Fruit fly (Drosophila melanogaster) whole organism, embryonic: ENCODE measurements around the gene Npc2f.

Experiments
- Abd-B ChIP-seq: fragments of 200-800 bp; sonication (Bioruptor generic); optimal IDR thresholded peaks from 2 replicates; lab custom pipeline; 2018; ENCODE audit warnings: missing biosample characterization, mild to moderate bottlenecking, missing genetic modification characterization, moderate library complexity
- Atf3 ChIP-seq: fragments of 200-800 bp; sonication (Bioruptor generic); optimal IDR thresholded peaks from 3 replicates; lab custom pipeline; 2016; ENCODE audit warnings: missing biosample characterization, missing genetic modification characterization
- C15 ChIP-seq: fragments of 200-800 bp; sonication (Bioruptor generic); IDR thresholded peaks from 3 replicates; pipeline ENCODE4 v1.3.6; 2022; ENCODE audit warnings: missing biosample characterization, missing genetic modification characterization
- CG1024 ChIP-seq: fragments of 200-800 bp; sonication (Bioruptor generic); IDR thresholded peaks from 2 replicates; pipeline ENCODE4 v1.3.6; 2022; ENCODE audit warnings: missing biosample characterization, missing genetic modification characterization
- CG12236 ChIP-seq: fragments of 200-800 bp; sonication (Bioruptor generic); optimal IDR thresholded peaks from 2 replicates; lab custom pipeline; 2016; ENCODE audit warnings: missing biosample characterization, missing genetic modification characterization
- CG1233 ChIP-seq: fragments of 200-800 bp; sonication (Bioruptor generic); optimal IDR thresholded peaks from 4 replicates; lab custom pipeline; 2018; ENCODE audit warnings: missing biosample characterization, mild to moderate bottlenecking, missing genetic modification characterization
- CG17186 ChIP-seq: fragments of 200-800 bp; sonication (Bioruptor generic); optimal IDR thresholded peaks from 3 replicates; lab custom pipeline; 2017; ENCODE audit warnings: missing biosample characterization, missing genetic modification reagents, missing genetic modification characterization
- CG17328 ChIP-seq: fragments of 200-800 bp; sonication (Bioruptor generic); IDR thresholded peaks from 2 replicates; pipeline ENCODE4 v1.3.6; 2022; ENCODE audit warnings: missing biosample characterization, missing genetic modification characterization
- CG17568 ChIP-seq: fragments of 200-800 bp; sonication (Bioruptor generic); optimal IDR thresholded peaks from 2 replicates; lab custom pipeline; 2018; ENCODE audit warnings: missing biosample characterization, mild to moderate bottlenecking, missing genetic modification characterization, moderate library complexity
- CG17802 ChIP-seq: fragments of 200-800 bp; sonication (Bioruptor generic); optimal IDR thresholded peaks from 2 replicates; lab custom pipeline; 2018; ENCODE audit warnings: missing biosample characterization, mild to moderate bottlenecking, missing genetic modification characterization, moderate library complexity
- CG18764 ChIP-seq: fragments of 200-800 bp; sonication (Bioruptor generic); optimal IDR thresholded peaks from 3 replicates; lab custom pipeline; 2016; ENCODE audit warnings: missing biosample characterization, missing genetic modification characterization
- CG4282 ChIP-seq: fragments of 200-800 bp; sonication (Bioruptor generic); optimal IDR thresholded peaks from 2 replicates; lab custom pipeline; 2016; ENCODE audit warnings: missing biosample characterization, missing genetic modification characterization
- CG4617 ChIP-seq: fragments of 200-800 bp; sonication (Bioruptor generic); optimal IDR thresholded peaks from 3 replicates; lab custom pipeline; 2016; ENCODE audit warnings: missing biosample characterization, missing genetic modification characterization, borderline replicate concordance
- CG4854 ChIP-seq: fragments of 200-800 bp; sonication (Bioruptor generic); optimal IDR thresholded peaks from 2 replicates; lab custom pipeline; 2016; ENCODE audit warnings: missing biosample characterization, missing genetic modification characterization, inconsistent platforms
- CG5953 ChIP-seq: fragments of 200-800 bp; sonication (Bioruptor generic); IDR thresholded peaks from 2 replicates; pipeline ENCODE4 v1.3.6; 2022; ENCODE audit warnings: missing biosample characterization, missing genetic modification characterization
- CG6254 ChIP-seq: fragments of 200-800 bp; sonication (Bioruptor generic); optimal IDR thresholded peaks from 3 replicates; lab custom pipeline; 2017; ENCODE audit warnings: mild to moderate bottlenecking, missing biosample characterization, missing genetic modification reagents, missing genetic modification characterization
- CG6272 ChIP-seq: fragments of 200-800 bp; sonication (Bioruptor generic); IDR thresholded peaks from 2 replicates; pipeline ENCODE4 v1.3.6; 2022; ENCODE audit warnings: missing biosample characterization, missing genetic modification characterization
- CG7987 ChIP-seq: fragments of 200-800 bp; sonication (Bioruptor generic); optimal IDR thresholded peaks from 2 replicates; lab custom pipeline; 2018; ENCODE audit warnings: missing biosample characterization, mild to moderate bottlenecking, missing genetic modification characterization, moderate library complexity
- Gsc ChIP-seq: fragments of 200-800 bp; sonication (Bioruptor generic); IDR thresholded peaks from 2 replicates; pipeline ENCODE4 v1.3.6; 2022; ENCODE audit warnings: missing biosample characterization, missing genetic modification characterization
- H2.0 ChIP-seq: fragments of 200-800 bp; sonication (Bioruptor generic); IDR thresholded peaks from 2 replicates; pipeline ENCODE4 v1.3.6; 2022; ENCODE audit warnings: missing biosample characterization, missing genetic modification characterization
- Hr51 ChIP-seq, 2 experiments: fragments of 200-800 bp; sonication (Bioruptor generic); optimal IDR thresholded peaks; 2 replicates in 1 of 2; 3 replicates in 1 of 2; lab custom pipeline; 2016 to 2018; ENCODE audit warnings: missing biosample characterization in 2 of 2, missing genetic modification characterization in 2 of 2, mild to moderate bottlenecking in 1 of 2, moderate library complexity in 1 of 2
- MBD-R2 ChIP-seq: fragments of 200-800 bp; sonication (Bioruptor generic); IDR thresholded peaks from 2 replicates; pipeline ENCODE4 v1.3.6; 2022; ENCODE audit warnings: missing biosample characterization, missing genetic modification characterization
- Meics ChIP-seq: fragments of 200-800 bp; sonication (Bioruptor generic); optimal IDR thresholded peaks from 2 replicates; lab custom pipeline; 2017; ENCODE audit warnings: missing biosample characterization, mild to moderate bottlenecking, missing genetic modification characterization
- NC2α ChIP-seq: fragments of 200-800 bp; sonication (Bioruptor generic); optimal IDR thresholded peaks from 2 replicates; lab custom pipeline; 2016; ENCODE audit warnings: missing biosample characterization, missing genetic modification characterization
- Sox100B ChIP-seq: fragments of 200-800 bp; sonication (Bioruptor generic); optimal IDR thresholded peaks from 3 replicates; lab custom pipeline; 2018; ENCODE audit warnings: missing biosample characterization, mild to moderate bottlenecking, missing genetic modification characterization
- Spps ChIP-seq: fragments of 200-800 bp; sonication (Bioruptor generic); optimal IDR thresholded peaks from 2 replicates; lab custom pipeline; 2018; ENCODE audit warnings: missing biosample characterization, mild to moderate bottlenecking, missing genetic modification characterization
- Stat92E ChIP-seq, 3 experiments: fragments of >200 bp in 2 of 3; fragments of 200-800 bp in 1 of 3; sonication (Bioruptor generic) in 1 of 3; optimal IDR thresholded peaks; 2 replicates each; lab custom pipeline; 2017 to 2019; ENCODE audit warnings: missing biosample characterization in 3 of 3, missing genetic modification characterization in 3 of 3, mild to moderate bottlenecking in 1 of 3, moderate library complexity in 1 of 3
- abd-A ChIP-seq: fragments of 200-800 bp; sonication (Bioruptor generic); optimal IDR thresholded peaks from 3 replicates; lab custom pipeline; 2019; ENCODE audit warnings: missing biosample characterization, mild to moderate bottlenecking, missing genetic modification characterization, moderate library complexity
- ac ChIP-seq: fragments of 200-800 bp; sonication (Bioruptor generic); optimal IDR thresholded peaks from 3 replicates; lab custom pipeline; 2017; ENCODE audit warnings: missing biosample characterization, mild to moderate bottlenecking, missing genetic modification characterization
- bigmax ChIP-seq: fragments of 200-800 bp; sonication (Bioruptor generic); optimal IDR thresholded peaks from 2 replicates; lab custom pipeline; 2018; ENCODE audit warnings: missing biosample characterization, mild to moderate bottlenecking, missing genetic modification characterization
- bsh ChIP-seq, 2 experiments: fragments of 200-800 bp; sonication (Bioruptor generic); optimal IDR thresholded peaks; 2 replicates each; lab custom pipeline; 2017 to 2018; ENCODE audit warnings: mild to moderate bottlenecking in 2 of 2, missing biosample characterization in 2 of 2, missing genetic modification characterization in 2 of 2, moderate library complexity in 1 of 2
- cato ChIP-seq: fragments of 200-800 bp; sonication (Bioruptor generic); optimal IDR thresholded peaks from 2 replicates; lab custom pipeline; 2016; ENCODE audit warnings: missing biosample characterization, missing genetic modification characterization, borderline replicate concordance
- dan ChIP-seq: fragments of 200-800 bp; sonication (Bioruptor generic); IDR thresholded peaks from 2 replicates; pipeline ENCODE4 v1.3.6; 2022; ENCODE audit warnings: missing biosample characterization, missing genetic modification characterization
- dysf ChIP-seq: fragments of 200-800 bp; sonication (Bioruptor generic); IDR thresholded peaks from 3 replicates; pipeline ENCODE4 v1.3.6; 2022; ENCODE audit warnings: missing biosample characterization, missing genetic modification characterization
- gfzf ChIP-seq: fragments of 200-800 bp; sonication (Bioruptor generic); optimal IDR thresholded peaks from 2 replicates; lab custom pipeline; 2016; ENCODE audit warnings: missing biosample characterization, mild to moderate bottlenecking, missing genetic modification characterization, moderate library complexity
- hb ChIP-seq: fragments of 200-800 bp; sonication (Bioruptor generic); IDR thresholded peaks from 3 replicates; pipeline ENCODE4 v1.3.6; 2022; ENCODE audit warnings: missing biosample characterization, missing genetic modification characterization; ENCODE audit not compliant: partially characterized antibody
- insv ChIP-seq, 2 experiments: fragments of 200-800 bp; sonication (Bioruptor generic); optimal IDR thresholded peaks; 3 replicates each; lab custom pipeline; 2016 to 2018; ENCODE audit warnings: missing biosample characterization in 2 of 2, missing genetic modification characterization in 2 of 2
- jigr1 ChIP-seq: fragments of 200-800 bp; sonication (Bioruptor generic); IDR thresholded peaks from 3 replicates; pipeline ENCODE4 v1.3.6; 2022; ENCODE audit warnings: missing biosample characterization, missing genetic modification characterization
- kni ChIP-seq: fragments of 200-800 bp; sonication (Bioruptor generic); optimal IDR thresholded peaks from 3 replicates; lab custom pipeline; 2017; ENCODE audit warnings: mild to moderate bottlenecking, missing biosample characterization, missing genetic modification reagents, missing genetic modification characterization
- lilli ChIP-seq: fragments of 200-800 bp; sonication (Bioruptor generic); optimal IDR thresholded peaks from 3 replicates; lab custom pipeline; 2016; ENCODE audit warnings: missing biosample characterization, missing genetic modification characterization
- nerfin-1 ChIP-seq: fragments of 200-800 bp; sonication (Bioruptor generic); optimal IDR thresholded peaks from 3 replicates; lab custom pipeline; 2019; ENCODE audit warnings: missing biosample characterization, mild to moderate bottlenecking, missing genetic modification characterization, moderate library complexity
- oc ChIP-seq: fragments of 200-800 bp; sonication (Bioruptor generic); optimal IDR thresholded peaks from 2 replicates; lab custom pipeline; 2018; ENCODE audit warnings: missing biosample characterization, mild to moderate bottlenecking, missing genetic modification characterization, moderate library complexity
- org-1 ChIP-seq: fragments of 200-800 bp; sonication (Bioruptor generic); optimal IDR thresholded peaks from 2 replicates; lab custom pipeline; 2017; ENCODE audit warnings: missing biosample characterization, missing genetic modification characterization
- pan ChIP-seq, 4 experiments: fragments of >200 bp in 3 of 4; fragments of 200-800 bp in 1 of 4; sonication (Bioruptor generic) in 1 of 4; optimal IDR thresholded peaks in 3 of 4; IDR thresholded peaks in 1 of 4; 2 replicates each; pipeline versions ENCODE4 v1.3.6 to Lab custom; 2017 to 2022; ENCODE audit warnings: missing biosample characterization in 2 of 4, missing genetic modification characterization in 2 of 4, mixed read lengths in 1 of 4
- pb ChIP-seq: fragments of 200-800 bp; sonication (Bioruptor generic); optimal IDR thresholded peaks from 3 replicates; lab custom pipeline; 2016; ENCODE audit warnings: missing biosample characterization, missing genetic modification characterization
- pnt ChIP-seq: fragments of 200-800 bp; sonication (Bioruptor generic); optimal IDR thresholded peaks from 3 replicates; lab custom pipeline; 2016; ENCODE audit warnings: missing biosample characterization, missing genetic modification characterization
- ranshi ChIP-seq: fragments of 200-800 bp; sonication (Bioruptor generic); IDR thresholded peaks from 2 replicates; pipeline ENCODE4 v1.3.6; 2022; ENCODE audit warnings: missing biosample characterization, missing genetic modification characterization
- sens-2 ChIP-seq: fragments of 200-800 bp; sonication (Bioruptor generic); IDR thresholded peaks from 2 replicates; pipeline ENCODE4 v1.3.6; 2022; ENCODE audit warnings: missing biosample characterization, missing genetic modification characterization
- sna ChIP-seq: fragments of 200-800 bp; sonication (Bioruptor generic); IDR thresholded peaks from 2 replicates; pipeline ENCODE4 v1.3.6; 2022; ENCODE audit warnings: missing biosample characterization, missing genetic modification characterization; ENCODE audit not compliant: partially characterized antibody
- wdn ChIP-seq: fragments of 200-800 bp; sonication (Bioruptor generic); IDR thresholded peaks from 2 replicates; pipeline ENCODE4 v1.3.6; 2022; ENCODE audit warnings: missing biosample characterization, missing genetic modification characterization

Gene Npc2f

dm6 chr3R:24169362-24169761 lies 31.7 kb downstream of the Npc2f start, which contains the start of gene CG5510 (continued):
- TF ChIP-seq pb (GFP tag; lab: Kevin White, UChicago) (no peak), sens-2 (GFP tag; lab: Robert Waterston, UW) (no peak), cato (no peak), CG12236 (no peak), hb (peak; percentile 96), ranshi (GFP tag; lab: Robert Waterston, UW) (peak; percentile 55; the same call in 1 of the 2 replicates), CG6254 (no peak), Sox100B (GFP tag; lab: Kevin White, UChicago) (no peak), CG6272 (GFP tag; lab: Robert Waterston, UW) (peak; percentile 32; the same call in 1 of the 2 replicates), CG4282 (GFP tag; lab: Kevin White, UChicago) (no peak), Abd-B (no peak), Atf3 (GFP tag; lab: Kevin White, UChicago) (peak; percentile 9), oc (tag; lab: Kevin White, UChicago) (peak; percentile 10), kni (no peak), NC2α (GFP tag; lab: Kevin White, UChicago) (no peak), sna (peak; percentile 99), CG4854 (GFP tag; lab: Kevin White, UChicago) (peak; percentile 40), org-1 (GFP tag; lab: Kevin White, UChicago) (no peak), dysf (peak; percentile 25; the same call in 1 of the 3 replicates), ac (GFP tag; lab: Kevin White, UChicago) (no peak), CG4617 (GFP tag; lab: Kevin White, UChicago) (peak; percentile 72), CG7987 (GFP tag; lab: Kevin White, UChicago) (peak; percentile 48), CG17802 (no peak), abd-A (tag; lab: Kevin White, UChicago) (no peak), Hr51 (GFP tag; optimal IDR thresholded peaks at IDR 0.05; lab: Kevin White, UChicago) (peak in 1 of 2 experiments; percentile 56), H2.0 (GFP tag; lab: Robert Waterston, UW) (no peak), CG17328 (GFP tag; lab: Robert Waterston, UW) (no peak), wdn (GFP tag; lab: Robert Waterston, UW) (no peak), MBD-R2 (peak; percentile 98), bsh (GFP tag; optimal IDR thresholded peaks at IDR 0.05; lab: Kevin White, UChicago) (peak in 1 of 2 experiments; percentile 45), Meics (peak; percentile 21), dan (GFP tag; lab: Robert Waterston, UW) (no peak), bigmax (GFP tag; lab: Kevin White, UChicago) (no peak), insv (GFP tag; optimal IDR thresholded peaks at IDR 0.05; lab: Kevin White, UChicago) (no peak), CG1024 (no peak), CG17568 (GFP tag; lab: Kevin White, UChicago) (no peak), nerfin-1 (no peak), C15 (GFP tag; lab: Robert Waterston, UW) (no peak), CG17186 (GFP tag; lab: Kevin White, UChicago) (peak; percentile 80), Spps (tag; lab: Kevin White, UChicago) (peak; percentile 5), lilli (GFP tag; lab: Kevin White, UChicago) (peak; percentile 70), pnt (GFP tag; lab: Kevin White, UChicago) (peak; percentile 7), CG1233 (no peak), pan (optimal IDR thresholded peaks at IDR 0.05; lab: Kevin White, UChicago) (no peak), pan (GFP tag; optimal IDR thresholded peaks at IDR 0.05 in 1 of 2, IDR thresholded peaks at IDR 0.05 in 1 of 2) (peak in 1 of 2 experiments; percentile 53), Stat92E (GFP tag; optimal IDR thresholded peaks at IDR 0.05; lab: Kevin White, UChicago) (peak in 1 of 3 experiments; percentile 42), jigr1 (no peak), CG5953 (GFP tag; lab: Robert Waterston, UW) (no peak), gfzf (GFP tag; lab: Kevin White, UChicago) (peak; percentile 43), CG18764 (peak; percentile 3), Gsc (GFP tag; lab: Robert Waterston, UW) (no peak)
